Fruit fly (Drosophila melanogaster) whole organism, embryonic: ENCODE data around the gene CG5902.

Experiments used
- Abd-B ChIP-seq: fragments of 200-800 bp; sonication (Bioruptor generic); optimal IDR thresholded peaks from 2 replicates; lab custom pipeline; 2018; ENCODE audit warnings: missing biosample characterization, mild to moderate bottlenecking, missing genetic modification characterization, moderate library complexity
- CG10147 ChIP-seq: fragments of 200-800 bp; sonication (Bioruptor generic); optimal IDR thresholded peaks from 2 replicates; lab custom pipeline; 2019; ENCODE audit warnings: missing biosample characterization, mild to moderate bottlenecking, missing genetic modification characterization, moderate library complexity
- CG12219 ChIP-seq: fragments of 200-800 bp; sonication (Bioruptor generic); optimal IDR thresholded peaks from 3 replicates; lab custom pipeline; 2018; ENCODE audit warnings: missing biosample characterization, mild to moderate bottlenecking, missing genetic modification characterization
- CG14667 ChIP-seq: fragments of 200-800 bp; sonication (Bioruptor generic); IDR thresholded peaks from 2 replicates; pipeline ENCODE4 v1.3.6; 2022; ENCODE audit warnings: missing biosample characterization, missing genetic modification characterization
- CG17912 ChIP-seq: fragments of 200-800 bp; sonication (Bioruptor generic); optimal IDR thresholded peaks from 2 replicates; lab custom pipeline; 2018; ENCODE audit warnings: missing biosample characterization, mild to moderate bottlenecking, missing genetic modification characterization
- CG2889 ChIP-seq: fragments of 200-800 bp; sonication (Bioruptor generic); IDR thresholded peaks from 3 replicates; pipeline ENCODE4 v1.3.6; 2022; ENCODE audit warnings: missing biosample characterization, missing genetic modification characterization
- CG3281 ChIP-seq: fragments of 200-800 bp; sonication (Bioruptor generic); optimal IDR thresholded peaks from 3 replicates; lab custom pipeline; 2017; ENCODE audit warnings: missing biosample characterization, mild to moderate bottlenecking, missing genetic modification characterization
- CG3407 ChIP-seq: fragments of 200-800 bp; sonication (Bioruptor generic); optimal IDR thresholded peaks from 2 replicates; lab custom pipeline; 2018; ENCODE audit warnings: missing biosample characterization, mild to moderate bottlenecking, missing genetic modification characterization
- CG4404 ChIP-seq: fragments of 200-800 bp; sonication (Bioruptor generic); IDR thresholded peaks from 2 replicates; pipeline ENCODE4 v1.3.6; 2022; ENCODE audit warnings: missing biosample characterization, missing genetic modification characterization
- CG8388 ChIP-seq: fragments of 200-800 bp; sonication (Bioruptor generic); optimal IDR thresholded peaks from 2 replicates; lab custom pipeline; 2019; ENCODE audit warnings: missing biosample characterization, mild to moderate bottlenecking, missing genetic modification characterization, moderate library complexity
- CTCF ChIP-seq: fragments of 200-800 bp; sonication (Bioruptor generic); optimal IDR thresholded peaks from 2 replicates; lab custom pipeline; 2017; ENCODE audit warnings: missing biosample characterization, mild to moderate bottlenecking, missing genetic modification characterization, moderate library complexity
- Chrac-16 ChIP-seq: fragments of 200-800 bp; sonication (Bioruptor generic); optimal IDR thresholded peaks from 3 replicates; lab custom pipeline; 2016; ENCODE audit warnings: missing biosample characterization, missing genetic modification characterization
- CkIIα-i1 ChIP-seq: fragments of 200-800 bp; sonication (Bioruptor generic); IDR thresholded peaks from 2 replicates; pipeline ENCODE4 v1.3.6; 2022; ENCODE audit warnings: missing biosample characterization, missing genetic modification characterization
- Dip3 ChIP-seq: fragments of 200-800 bp; sonication (Bioruptor generic); optimal IDR thresholded peaks from 3 replicates; lab custom pipeline; 2016; ENCODE audit warnings: missing biosample characterization, missing genetic modification characterization
- Ets65A ChIP-seq: fragments of 200-800 bp; sonication (Bioruptor generic); peaks from one replicate; lab custom pipeline; 2016; ENCODE audit warnings: missing biosample characterization, missing genetic modification characterization
- HLH4C ChIP-seq: fragments of 200-800 bp; sonication (Bioruptor generic); IDR thresholded peaks from 3 replicates; pipeline ENCODE4 v1.3.6; 2022; ENCODE audit warnings: missing biosample characterization, missing genetic modification characterization; ENCODE audit not compliant: partially characterized antibody
- Hmx ChIP-seq: fragments of 200-800 bp; sonication (Bioruptor generic); optimal IDR thresholded peaks from 2 replicates; lab custom pipeline; 2016; ENCODE audit warnings: missing biosample characterization, missing genetic modification characterization
- Hr39 ChIP-seq: fragments of >200 bp; optimal IDR thresholded peaks from 2 replicates; lab custom pipeline; 2017
- Max ChIP-seq: fragments of 200-800 bp; sonication (Bioruptor generic); optimal IDR thresholded peaks from 2 replicates; lab custom pipeline; 2016; ENCODE audit warnings: missing biosample characterization, mild to moderate bottlenecking, missing genetic modification characterization
- Optix ChIP-seq: fragments of 200-800 bp; sonication (Bioruptor generic); IDR thresholded peaks from 3 replicates; pipeline ENCODE4 v1.3.6; 2022; ENCODE audit warnings: missing biosample characterization, missing genetic modification characterization
- Spps ChIP-seq: fragments of 200-800 bp; sonication (Bioruptor generic); optimal IDR thresholded peaks from 2 replicates; lab custom pipeline; 2018; ENCODE audit warnings: missing biosample characterization, mild to moderate bottlenecking, missing genetic modification characterization
- Ssrp ChIP-seq: fragments of 200-800 bp; sonication (Bioruptor generic); optimal IDR thresholded peaks from 2 replicates; lab custom pipeline; 2018; ENCODE audit warnings: missing biosample characterization, mild to moderate bottlenecking, missing genetic modification characterization, moderate library complexity
- Taf1 ChIP-seq: fragments of 200-800 bp; sonication (Bioruptor generic); IDR thresholded peaks from 2 replicates; pipeline ENCODE4 v1.3.6; 2022; ENCODE audit warnings: missing biosample characterization, missing genetic modification characterization
- Trl ChIP-seq, 3 experiments: fragments of >200 bp in 2 of 3; fragments of 200-800 bp in 1 of 3; sonication (Bioruptor generic) in 1 of 3; optimal IDR thresholded peaks; 2 replicates in 1 of 3; 3 replicates in 2 of 3; lab custom pipeline; 2016 to 2017; ENCODE audit warnings: missing biosample characterization in 1 of 3, missing genetic modification characterization in 1 of 3
- Usf ChIP-seq: fragments of 200-800 bp; sonication (Bioruptor generic); optimal IDR thresholded peaks from 2 replicates; lab custom pipeline; 2017; ENCODE audit warnings: missing genotype, missing biosample characterization, missing genetic modification characterization
- al ChIP-seq: fragments of 200-800 bp; sonication (Bioruptor generic); IDR thresholded peaks from 2 replicates; pipeline ENCODE4 v1.3.6; 2022; ENCODE audit warnings: missing biosample characterization, missing genetic modification characterization
- bcd ChIP-seq: fragments of 200-800 bp; sonication (Bioruptor generic); optimal IDR thresholded peaks from 2 replicates; lab custom pipeline; 2017; ENCODE audit warnings: missing biosample characterization, mild to moderate bottlenecking, missing genetic modification characterization
- btn ChIP-seq: fragments of 200-800 bp; sonication (Bioruptor generic); optimal IDR thresholded peaks from 2 replicates; lab custom pipeline; 2016; ENCODE audit warnings: missing biosample characterization, missing genetic modification characterization
- cg ChIP-seq: fragments of 200-800 bp; sonication (Bioruptor generic); optimal IDR thresholded peaks from 3 replicates; lab custom pipeline; 2019; ENCODE audit warnings: missing biosample characterization, mild to moderate bottlenecking, missing genetic modification characterization, moderate library complexity
- ci ChIP-seq: fragments of 200-800 bp; sonication (Bioruptor generic); IDR thresholded peaks from 3 replicates; pipeline ENCODE4 v1.3.6; 2022; ENCODE audit warnings: missing biosample characterization, missing genetic modification characterization
- crc ChIP-seq: fragments of 200-800 bp; sonication (Bioruptor generic); optimal IDR thresholded peaks from 2 replicates; lab custom pipeline; 2016; ENCODE audit warnings: missing biosample characterization, missing genetic modification characterization
- dati ChIP-seq: fragments of 200-800 bp; sonication (Bioruptor generic); IDR thresholded peaks from 2 replicates; pipeline ENCODE4 v1.3.6; 2022; ENCODE audit warnings: missing biosample characterization, missing genetic modification characterization
- dmrt99B ChIP-seq: fragments of 200-800 bp; sonication (Bioruptor generic); optimal IDR thresholded peaks from 2 replicates; lab custom pipeline; 2018; ENCODE audit warnings: missing biosample characterization, mild to moderate bottlenecking, missing genetic modification characterization, moderate library complexity
- fd102C ChIP-seq: fragments of 200-800 bp; sonication (Bioruptor generic); optimal IDR thresholded peaks from 2 replicates; lab custom pipeline; 2018; ENCODE audit warnings: missing biosample characterization, mild to moderate bottlenecking, missing genetic modification characterization, moderate library complexity
- fd3F ChIP-seq: fragments of 200-800 bp; sonication (Bioruptor generic); optimal IDR thresholded peaks from 2 replicates; lab custom pipeline; 2018; ENCODE audit warnings: missing biosample characterization, mild to moderate bottlenecking, missing genetic modification characterization, moderate library complexity
- gem ChIP-seq: fragments of 200-800 bp; sonication (Bioruptor generic); optimal IDR thresholded peaks from 2 replicates; lab custom pipeline; 2019; ENCODE audit warnings: missing biosample characterization, mild to moderate bottlenecking, missing genetic modification characterization, moderate library complexity
- hbn ChIP-seq: fragments of 200-800 bp; sonication (Bioruptor generic); IDR thresholded peaks from 2 replicates; pipeline ENCODE4 v1.3.6; 2022; ENCODE audit warnings: missing biosample characterization, missing genetic modification characterization; ENCODE audit not compliant: partially characterized antibody
- jing ChIP-seq: fragments of 200-800 bp; sonication (Bioruptor generic); optimal IDR thresholded peaks from 2 replicates; lab custom pipeline; 2018; ENCODE audit warnings: missing biosample characterization, mild to moderate bottlenecking, missing genetic modification characterization
- lmd ChIP-seq: fragments of 200-800 bp; sonication (Bioruptor generic); IDR thresholded peaks from 2 replicates; pipeline ENCODE4 v1.3.6; 2022; ENCODE audit warnings: missing biosample characterization, missing genetic modification characterization
- mld ChIP-seq: fragments of 200-800 bp; sonication (Bioruptor generic); IDR thresholded peaks from 3 replicates; pipeline ENCODE4 v1.3.6; 2022; ENCODE audit warnings: missing biosample characterization, missing genetic modification characterization; ENCODE audit not compliant: partially characterized antibody
- onecut ChIP-seq: fragments of 200-800 bp; sonication (Bioruptor generic); IDR thresholded peaks from 2 replicates; pipeline ENCODE4 v1.3.6; 2022; ENCODE audit warnings: missing biosample characterization, missing genetic modification characterization
- pan ChIP-seq, 4 experiments: fragments of >200 bp in 3 of 4; fragments of 200-800 bp in 1 of 4; sonication (Bioruptor generic) in 1 of 4; optimal IDR thresholded peaks in 3 of 4; IDR thresholded peaks in 1 of 4; 2 replicates each; pipeline versions ENCODE4 v1.3.6 to Lab custom; 2017 to 2022; ENCODE audit warnings: missing biosample characterization in 2 of 4, missing genetic modification characterization in 2 of 4, mixed read lengths in 1 of 4
- rib ChIP-seq: fragments of 200-800 bp; sonication (Bioruptor generic); IDR thresholded peaks from 2 replicates; pipeline ENCODE4 v1.3.6; 2022; ENCODE audit warnings: missing biosample characterization, missing genetic modification characterization
- slou ChIP-seq: fragments of 200-800 bp; sonication (Bioruptor generic); optimal IDR thresholded peaks from 3 replicates; lab custom pipeline; 2016; ENCODE audit warnings: missing biosample characterization, missing genetic modification characterization
- slp2 ChIP-seq: fragments of 200-800 bp; sonication (Bioruptor generic); optimal IDR thresholded peaks from 2 replicates; lab custom pipeline; 2016; ENCODE audit warnings: missing biosample characterization, missing genetic modification characterization
- sqz ChIP-seq: fragments of 200-800 bp; sonication (Bioruptor generic); optimal IDR thresholded peaks from 3 replicates; lab custom pipeline; 2018; ENCODE audit warnings: missing biosample characterization, mild to moderate bottlenecking, missing genetic modification characterization
- trh ChIP-seq: fragments of 200-800 bp; sonication (Bioruptor generic); optimal IDR thresholded peaks from 2 replicates; lab custom pipeline; 2016; ENCODE audit warnings: missing biosample characterization, missing genetic modification characterization
- zf30C ChIP-seq: fragments of 200-800 bp; sonication (Bioruptor generic); optimal IDR thresholded peaks from 3 replicates; lab custom pipeline; 2018; ENCODE audit warnings: missing biosample characterization, mild to moderate bottlenecking, missing genetic modification characterization
- zfh2 ChIP-seq: fragments of 200-800 bp; sonication (Bioruptor generic); optimal IDR thresholded peaks from 2 replicates; lab custom pipeline; 2016; ENCODE audit warnings: missing biosample characterization, missing genetic modification characterization

The CG5902 gene

dm6 chr3R:23958091-23958838, 28.2 kb upstream of the CG5902 start, which contains the start of the genes GluProRS and AP-1sigma (continued):
- TF ChIP-seq CG17912 (peak; percentile 39), Taf1 (GFP tag; lab: Robert Waterston, UW) (peak; percentile 89), btn (GFP tag; lab: Kevin White, UChicago) (peak; percentile 42), zfh2 (peak; percentile 92), gem (tag; lab: Kevin White, UChicago) (peak; percentile 95), Chrac-16 (peak; percentile 92), dmrt99B (tag; lab: Kevin White, UChicago) (peak; percentile 87), Hr39 (no peak), Ets65A (GFP tag; lab: Kevin White, UChicago) (peak; percentile 99), Max (GFP tag; lab: Kevin White, UChicago) (peak; percentile 94), CG3281 (GFP tag; lab: Kevin White, UChicago) (peak; percentile 84), CG4404 (peak; percentile 96), Usf (peak; percentile 79), lmd (GFP tag; lab: Robert Waterston, UW) (peak; percentile 97), Trl (optimal IDR thresholded peaks at IDR 0.05; lab: Kevin White, UChicago) (no peak), Trl (GFP tag; optimal IDR thresholded peaks at IDR 0.05; lab: Kevin White, UChicago) (peak; percentile 83), trh (GFP tag; lab: Kevin White, UChicago) (peak; percentile 78), dati (GFP tag; lab: Robert Waterston, UW) (peak; percentile 84), Dip3 (GFP tag; lab: Kevin White, UChicago) (peak; percentile 85), jing (GFP tag; lab: Kevin White, UChicago) (peak; percentile 74), CG2889 (peak; percentile 92), rib (GFP tag; lab: Robert Waterston, UW) (peak; percentile 92), CG10147 (GFP tag; lab: Kevin White, UChicago) (no peak), fd102C (GFP tag; lab: Kevin White, UChicago) (peak; percentile 59), Spps (tag; lab: Kevin White, UChicago) (peak; percentile 76), Ssrp (peak; percentile 87), onecut (GFP tag; lab: Robert Waterston, UW) (peak; percentile 82), al (GFP tag; lab: Robert Waterston, UW) (peak; percentile 94), crc (peak; percentile 50), sqz (GFP tag; lab: Kevin White, UChicago) (peak; percentile 12), Hmx (GFP tag; lab: Kevin White, UChicago) (no peak), CG3407 (GFP tag; lab: Kevin White, UChicago) (peak; percentile 83), fd3F (GFP tag; lab: Kevin White, UChicago) (peak; percentile 84), HLH4C (GFP tag; lab: Robert Waterston, UW) (peak; percentile 90), CTCF (GFP tag; lab: Kevin White, UChicago) (no peak), Abd-B (GFP tag; lab: Kevin White, UChicago) (peak; percentile 92), hbn (GFP tag; lab: Robert Waterston, UW) (peak; percentile 79), CG12219 (GFP tag; lab: Kevin White, UChicago) (peak; percentile 68), pan (optimal IDR thresholded peaks at IDR 0.05; lab: Kevin White, UChicago) (no peak), pan (GFP tag; optimal IDR thresholded peaks at IDR 0.05 in 1 of 2, IDR thresholded peaks at IDR 0.05 in 1 of 2) (peak in 1 of 2 experiments; percentile 97), cg (GFP tag; lab: Kevin White, UChicago) (peak; percentile 90), ci (peak; percentile 96), zf30C (GFP tag; lab: Kevin White, UChicago) (no peak), CkIIα-i1 (0 out of 2 replicates have a peak, but pooled peaks have one; percentile 42), slou (peak; percentile 92), bcd (GFP tag; lab: Kevin White, UChicago) (peak; percentile 92), CG14667 (peak; percentile 97), mld (GFP tag; lab: Robert Waterston, UW) (peak; percentile 86; the same call in 2 of the 3 replicates), slp2 (peak; percentile 62), CG8388 (GFP tag; lab: Kevin White, UChicago) (peak; percentile 83), Optix (GFP tag; lab: Robert Waterston, UW) (peak; percentile 91)
